Fruit fly (Drosophila melanogaster): ENCODE results near the gene Nnp-1.

DNA sequence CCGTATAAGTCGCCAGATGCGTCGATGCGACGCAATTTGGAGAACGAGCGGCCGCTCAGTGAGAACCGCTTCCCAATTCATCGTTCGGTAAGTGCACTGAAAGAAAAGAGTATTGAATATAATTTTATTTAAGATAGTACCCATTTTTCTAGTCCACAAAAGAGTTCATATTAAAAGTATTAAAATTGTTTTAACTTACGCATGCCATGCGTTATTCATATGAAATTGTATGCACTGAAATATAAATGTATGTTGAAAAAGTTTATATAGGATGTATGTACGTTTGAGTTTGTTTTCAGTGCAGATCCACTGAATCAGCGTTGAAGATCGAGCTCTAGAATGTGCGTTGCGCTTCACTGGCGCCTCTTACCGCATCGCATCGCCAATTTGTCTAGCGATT is 33.6 kb upstream of the Nnp-1 start:
- TF ChIP-seq CG11294 (GFP tag; IDR thresholded peaks at IDR 0.05) (no peak), Hr38 (GFP tag; optimal IDR thresholded peaks at IDR 0.05) (no peak), CG15336 (GFP tag; IDR thresholded peaks at IDR 0.05) (peak; percentile 54)

Measured in whole organism, prepupa.